Fruit fly (Drosophila melanogaster) whole organism, prepupa: ENCODE data around the gene CG5445.

Experiments used
- CG3032 ChIP-seq: fragments of 200-800 bp; optimal IDR thresholded peaks from 2 replicates; lab custom pipeline; 2019; ENCODE audit warnings: missing biosample characterization, mild to moderate bottlenecking, missing genetic modification characterization, moderate library complexity
- Ets96B ChIP-seq: fragments of 200-800 bp; optimal IDR thresholded peaks from 2 replicates; lab custom pipeline; 2019; ENCODE audit warnings: missing biosample characterization, mild to moderate bottlenecking, missing genetic modification characterization, moderate library complexity
- acj6 ChIP-seq: fragments of 200-800 bp; sonication (Bioruptor generic); optimal IDR thresholded peaks from 3 replicates; lab custom pipeline; 2016; ENCODE audit warnings: missing biosample characterization, missing genetic modification characterization
- cyc ChIP-seq: fragments of 200-800 bp; sonication (Bioruptor generic); optimal IDR thresholded peaks from 3 replicates; lab custom pipeline; 2016; ENCODE audit warnings: missing biosample characterization, missing genetic modification characterization

- TF ChIP-seq cyc (GFP tag; lab: Kevin White, UChicago) (no peak), acj6 (no peak), CG3032 (tag; lab: Kevin White, UChicago) (no peak), Ets96B (tag; lab: Kevin White, UChicago) (no peak)
These were observed 2.1 kb downstream of the CG5445 start, which contains the start of gene CG8661 for dm6 chrX:17284400-17284799.
